Worm (Caenorhabditis elegans) whole organism, young adult: ENCODE results near the gene dct-17.

Experiments used
- B0336.3 ChIP-seq: fragments of 200-800 bp; sonication (Bioruptor generic); IDR thresholded peaks from 2 replicates; pipeline ENCODE4 v1.3.6; 2022; ENCODE audit warnings: missing genetic modification characterization, missing compliant biosample characterization
- F10E7.11 ChIP-seq: sonication (generic microtip); optimal IDR thresholded peaks from 2 replicates; lab custom pipeline; 2017; ENCODE audit warnings: mild to moderate bottlenecking, missing genetic modification characterization, moderate library complexity, missing compliant biosample characterization
- F22D6.2 ChIP-seq: sonication (generic microtip); optimal IDR thresholded peaks from 2 replicates; lab custom pipeline; 2016; ENCODE audit warnings: mild to moderate bottlenecking, missing genetic modification characterization, missing compliant biosample characterization
- F23B12.7 ChIP-seq: sonication (generic microtip); optimal IDR thresholded peaks from 2 replicates; lab custom pipeline; 2017; ENCODE audit warnings: missing genetic modification characterization, mild to moderate bottlenecking, missing compliant biosample characterization, antibody characterized with exemption, moderate library complexity; ENCODE audit not compliant: insufficient read depth
- F37B4.10 ChIP-seq: fragments of 200-800 bp; sonication (Bioruptor generic); IDR thresholded peaks from 2 replicates; pipeline ENCODE4 v1.3.6; 2022; ENCODE audit warnings: missing genetic modification characterization, missing compliant biosample characterization
- F57A8.1 ChIP-seq: fragments of 200-800 bp; sonication (Bioruptor generic); optimal IDR thresholded peaks from 2 replicates; lab custom pipeline; 2018; ENCODE audit warnings: mild to moderate bottlenecking, missing genetic modification characterization, moderate library complexity, missing compliant biosample characterization
- T26A5.8 ChIP-seq: sonication (generic microtip); optimal IDR thresholded peaks from 2 replicates; lab custom pipeline; 2016; ENCODE audit warnings: missing genetic modification characterization, missing compliant biosample characterization
- Y56A3A.18 ChIP-seq: fragments of 200-800 bp; sonication (Bioruptor generic); IDR thresholded peaks from 2 replicates; pipeline ENCODE4 v1.3.6; 2022; ENCODE audit warnings: missing genetic modification reagents, missing genetic modification characterization, missing compliant biosample characterization
- Y95B8A.8 ChIP-seq: fragments of 200-800 bp; sonication (Bioruptor generic); IDR thresholded peaks from 2 replicates; pipeline ENCODE4 v1.3.6; 2022; ENCODE audit warnings: missing genetic modification reagents, missing genetic modification characterization, missing compliant biosample characterization
- akir-1 ChIP-seq: fragments of 200-800 bp; sonication (Bioruptor generic); optimal IDR thresholded peaks from 2 replicates; lab custom pipeline; 2018; ENCODE audit warnings: mild to moderate bottlenecking, missing genetic modification characterization, moderate library complexity, missing compliant biosample characterization
- ama-1 ChIP-seq, 3 experiments: fragments of 150-350 bp in 1 of 3; sonication (generic microtip) in 2 of 3; optimal IDR thresholded peaks; 2 replicates each; lab custom pipeline; 2014 to 2018; ENCODE audit warnings: missing biosample characterization in 2 of 3, missing genetic modification characterization in 2 of 3, missing genetic modification reagents in 2 of 3
- athp-1 ChIP-seq: sonication (generic microtip); optimal IDR thresholded peaks from 2 replicates; lab custom pipeline; 2017; ENCODE audit warnings: mild to moderate bottlenecking, missing genetic modification characterization, missing compliant biosample characterization
- bed-1 ChIP-seq: fragments of 200-800 bp; sonication (Bioruptor generic); IDR thresholded peaks from 2 replicates; pipeline ENCODE4 v1.3.6; 2022; ENCODE audit warnings: missing genetic modification reagents, missing genetic modification characterization, missing compliant biosample characterization
- ceh-27 ChIP-seq: fragments of 200-800 bp; sonication (Bioruptor generic); optimal IDR thresholded peaks from 2 replicates; lab custom pipeline; 2018; ENCODE audit warnings: mild to moderate bottlenecking, missing genetic modification characterization, moderate library complexity, missing compliant biosample characterization
- ceh-40 ChIP-seq: fragments of 200-800 bp; sonication (Bioruptor generic); IDR thresholded peaks from 2 replicates; pipeline ENCODE4 v1.3.6; 2022; ENCODE audit warnings: missing genetic modification characterization, missing compliant biosample characterization
- ceh-58 ChIP-seq: fragments of 200-800 bp; sonication (Bioruptor generic); IDR thresholded peaks from 2 replicates; pipeline ENCODE4 v1.3.6; 2022; ENCODE audit warnings: missing genetic modification characterization, missing compliant biosample characterization
- die-1 ChIP-seq: sonication (generic microtip); optimal IDR thresholded peaks from 2 replicates; lab custom pipeline; 2016; ENCODE audit warnings: missing genotype, mild to moderate bottlenecking, missing genetic modification characterization, missing compliant biosample characterization
- dox-1 ChIP-seq: fragments of 200-800 bp; sonication (Bioruptor generic); IDR thresholded peaks from 2 replicates; pipeline ENCODE4 v1.3.6; 2022; ENCODE audit warnings: missing genetic modification reagents, missing genetic modification characterization, missing compliant biosample characterization
- egl-18 ChIP-seq: fragments of 200-800 bp; sonication (Bioruptor generic); IDR thresholded peaks from 2 replicates; pipeline ENCODE4 v1.3.6; 2022; ENCODE audit warnings: missing genetic modification reagents, missing genetic modification characterization, missing compliant biosample characterization
- egl-44 ChIP-seq: fragments of 200-800 bp; sonication (Bioruptor generic); IDR thresholded peaks from 2 replicates; pipeline ENCODE4 v1.3.6; 2022; ENCODE audit warnings: missing genetic modification reagents, missing genetic modification characterization, missing compliant biosample characterization
- ets-4 ChIP-seq: fragments of 200-800 bp; sonication (Bioruptor generic); optimal IDR thresholded peaks from 2 replicates; lab custom pipeline; 2018; ENCODE audit warnings: mild to moderate bottlenecking, missing genetic modification characterization, missing compliant biosample characterization
- him-1 ChIP-seq: sonication (generic microtip); optimal IDR thresholded peaks from 2 replicates; lab custom pipeline; 2016; ENCODE audit warnings: missing genotype, missing genetic modification reagents, missing genetic modification characterization, missing compliant biosample characterization
- hmg-20 ChIP-seq: fragments of 200-800 bp; sonication (Bioruptor generic); IDR thresholded peaks from 2 replicates; pipeline ENCODE4 v1.3.6; 2022; ENCODE audit warnings: missing genetic modification reagents, missing genetic modification characterization, missing compliant biosample characterization
- hrde-1 ChIP-seq: sonication (generic microtip); optimal IDR thresholded peaks from 2 replicates; lab custom pipeline; 2016; ENCODE audit warnings: missing genetic modification characterization, mild to moderate bottlenecking, missing compliant biosample characterization, moderate library complexity, missing genotype, missing genetic modification reagents, borderline replicate concordance
- lin-54 ChIP-seq: fragments of 200-800 bp; sonication (Bioruptor generic); optimal IDR thresholded peaks from 2 replicates; lab custom pipeline; 2018; ENCODE audit warnings: mild to moderate bottlenecking, missing genetic modification characterization, missing compliant biosample characterization
- nfya-1 ChIP-seq: sonication (generic microtip); optimal IDR thresholded peaks from 2 replicates; lab custom pipeline; 2017; ENCODE audit warnings: antibody characterized with exemption, missing compliant biosample characterization, missing genetic modification characterization, borderline replicate concordance; ENCODE audit not compliant: insufficient read depth
- nfyb-1 ChIP-seq: fragments of 200-800 bp; sonication (Bioruptor generic); IDR thresholded peaks from 2 replicates; pipeline ENCODE4 v1.3.6; 2022; ENCODE audit warnings: missing genetic modification reagents, missing genetic modification characterization, missing compliant biosample characterization
- nhr-120 ChIP-seq: fragments of 200-800 bp; sonication (Bioruptor generic); IDR thresholded peaks from 2 replicates; pipeline ENCODE4 v1.3.6; 2022; ENCODE audit warnings: missing genetic modification characterization, missing compliant biosample characterization
- nhr-80 ChIP-seq: sonication (generic microtip); optimal IDR thresholded peaks from 2 replicates; lab custom pipeline; 2016; ENCODE audit warnings: missing genetic modification characterization, missing compliant biosample characterization
- rcor-1 ChIP-seq: fragments of 200-800 bp; sonication (Bioruptor generic); IDR thresholded peaks from 2 replicates; pipeline ENCODE4 v1.3.6; 2022; ENCODE audit warnings: missing genetic modification reagents, missing genetic modification characterization, missing compliant biosample characterization
- snpc-1.3 ChIP-seq: sonication (generic microtip); optimal IDR thresholded peaks from 2 replicates; lab custom pipeline; 2017; ENCODE audit warnings: missing genetic modification characterization, mild to moderate bottlenecking, missing compliant biosample characterization, antibody characterized with exemption, moderate library complexity, missing genotype, missing genetic modification reagents; ENCODE audit not compliant: insufficient read depth
- snpc-3.4 ChIP-seq: sonication (generic microtip); optimal IDR thresholded peaks from 2 replicates; lab custom pipeline; 2017; ENCODE audit warnings: missing genetic modification characterization, mild to moderate bottlenecking, missing compliant biosample characterization, antibody characterized with exemption, moderate library complexity, missing genotype, missing genetic modification reagents
- somi-1 ChIP-seq: fragments of 200-800 bp; sonication (Bioruptor generic); optimal IDR thresholded peaks from 2 replicates; lab custom pipeline; 2018; ENCODE audit warnings: mild to moderate bottlenecking, missing genetic modification characterization, missing compliant biosample characterization
- tbp1 ChIP-seq: fragments of 200-800 bp; sonication (Bioruptor generic); optimal IDR thresholded peaks from 2 replicates; lab custom pipeline; 2018; ENCODE audit warnings: mild to moderate bottlenecking, missing genetic modification characterization, missing compliant biosample characterization
- unc-130 ChIP-seq: sonication (generic microtip); optimal IDR thresholded peaks from 2 replicates; lab custom pipeline; 2016; ENCODE audit warnings: missing genetic modification reagents, missing genetic modification characterization, missing compliant biosample characterization
- xnd-1 ChIP-seq: sonication (generic microtip); optimal IDR thresholded peaks from 2 replicates; lab custom pipeline; 2016; ENCODE audit warnings: missing genotype, missing genetic modification reagents, missing genetic modification characterization, missing compliant biosample characterization
- zfh-2 ChIP-seq: fragments of 200-800 bp; sonication (Bioruptor generic); conservative IDR thresholded peaks from 2 replicates; pipeline ENCODE4 v1.3.6; 2022; ENCODE audit warnings: missing genetic modification reagents, missing genetic modification characterization, missing compliant biosample characterization
- ztf-18 ChIP-seq: sonication (generic microtip); optimal IDR thresholded peaks from 2 replicates; lab custom pipeline; 2016; ENCODE audit warnings: missing genotype, mild to moderate bottlenecking, missing genetic modification characterization, missing compliant biosample characterization
- ztf-22 ChIP-seq: fragments of 200-800 bp; sonication (Bioruptor generic); optimal IDR thresholded peaks from 2 replicates; lab custom pipeline; 2018; ENCODE audit warnings: mild to moderate bottlenecking, missing genetic modification characterization, moderate library complexity, missing compliant biosample characterization

dct-17 gene

ce11 chrV:13690276-13690675, 40.3 kb downstream of the dct-17 start:
- no peak for TF ChIP-seq ztf-22 (GFP tag; lab: Kevin White, UChicago)
- no peak for TF ChIP-seq ceh-58
- no peak for TF ChIP-seq B0336.3 (GFP tag; lab: Robert Waterston, UW)
- no peak for TF ChIP-seq him-1 (tag; lab: Kevin White, UChicago)
- no peak for TF ChIP-seq ztf-18 (tag; lab: Kevin White, UChicago)
- TF ChIP-seq F37B4.10: no peak
- no peak for TF ChIP-seq ets-4 (GFP tag; lab: Kevin White, UChicago)
- no peak for TF ChIP-seq F23B12.7 (tag; lab: Kevin White, UChicago)
- no peak for TF ChIP-seq snpc-1.3 (tag; lab: Kevin White, UChicago)
- TF ChIP-seq dox-1 (GFP tag; lab: Robert Waterston, UW): no peak
- TF ChIP-seq F57A8.1 (GFP tag; lab: Kevin White, UChicago): no peak
- TF ChIP-seq unc-130 (GFP tag; lab: Kevin White, UChicago): no peak
- no peak for TF ChIP-seq egl-44
- no peak for TF ChIP-seq snpc-3.4 (tag; lab: Kevin White, UChicago)
- TF ChIP-seq, all 124 proteins: peak for 0

DNA sequence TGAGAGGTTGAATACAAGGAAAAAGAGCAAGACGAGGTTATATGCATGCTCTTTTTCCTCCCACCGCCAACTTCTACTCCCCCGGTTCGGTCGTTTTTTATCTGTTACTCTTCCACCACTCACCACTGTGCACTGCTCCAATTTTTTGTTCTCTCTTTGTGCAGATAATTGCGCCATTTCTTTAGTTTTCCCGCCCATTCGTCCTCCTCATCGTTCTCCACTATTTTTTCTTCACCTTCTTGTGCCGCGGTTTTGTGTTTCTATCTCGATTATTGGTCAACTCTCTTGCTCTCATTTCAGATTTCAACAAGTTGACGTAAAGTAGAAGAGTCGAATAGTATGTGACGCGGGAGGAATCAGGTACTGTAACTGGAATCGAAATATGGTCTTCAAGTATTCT, 41.0 kb downstream of the dct-17 start, which contains the start of gene T01D3.1:
Gene T01D3.1, plus strand, starts transcription at position 301 of the 400 bp plus-strand sequence.
- TF ChIP-seq ceh-58 (no peak), bed-1 (GFP tag; lab: Robert Waterston, UW) (no peak), egl-44 (no peak), lin-54 (GFP tag; lab: Kevin White, UChicago) (no peak), die-1 (tag; lab: Kevin White, UChicago) (no peak), rcor-1 (GFP tag; lab: Robert Waterston, UW) (no peak), nhr-120 (no peak), Y56A3A.18 (GFP tag; lab: Robert Waterston, UW) (no peak)

ce11 chrV:13687504-13687903, 43.1 kb downstream of the dct-17 start:
- TF ChIP-seq ztf-22 (GFP tag; lab: Kevin White, UChicago) (no peak), bed-1 (GFP tag; lab: Robert Waterston, UW) (no peak), hmg-20 (no peak), xnd-1 (no peak), somi-1 (no peak), athp-1 (tag; lab: Kevin White, UChicago) (no peak), F22D6.2 (tag; lab: Kevin White, UChicago) (no peak), ama-1 (optimal IDR thresholded peaks at IDR 0.05; lab: Kevin White, UChicago) (no peak), ama-1 (GFP tag; optimal IDR thresholded peaks at IDR 0.05; lab: Kevin White, UChicago) (no peak), egl-18 (GFP tag; lab: Robert Waterston, UW) (no peak), tbp1 (no peak), nfyb-1 (GFP tag; lab: Robert Waterston, UW) (no peak), T26A5.8 (tag; lab: Kevin White, UChicago) (no peak), F10E7.11 (no peak), nfya-1 (tag; lab: Kevin White, UChicago) (no peak), hrde-1 (tag; lab: Kevin White, UChicago) (no peak)

- TF ChIP-seq nhr-80 (tag; lab: Kevin White, UChicago) (no peak), akir-1 (no peak), zfh-2 (GFP tag; lab: Robert Waterston, UW) (no peak), ceh-27 (GFP tag; lab: Kevin White, UChicago) (peak; percentile 32), nfyb-1 (GFP tag; lab: Robert Waterston, UW) (no peak), ceh-40 (GFP tag; lab: Robert Waterston, UW) (no peak), Y95B8A.8 (GFP tag; lab: Robert Waterston, UW) (no peak), hmg-20 (no peak)
Measured at ce11 chrV:13686513-13686912, 44.1 kb downstream of the dct-17 start.
